Fruit fly (Drosophila melanogaster): ENCODE data around the gene CG32266.

dm6 chr3L:3787077-3787433 lies 3.5 kb upstream of the CG32266 start:
- TF ChIP-seq CG33017 (tag; optimal IDR thresholded peaks at IDR 0.05): no peak
- no peak for TF ChIP-seq CG5204 (GFP tag; optimal IDR thresholded peaks at IDR 0.05)
- no peak for TF ChIP-seq ovo (GFP tag; optimal IDR thresholded peaks at IDR 0.05)
- TF ChIP-seq CG14711 (tag; optimal IDR thresholded peaks at IDR 0.05): no peak
- TF ChIP-seq cnc (optimal IDR thresholded peaks at IDR 0.05): no peak
- TF ChIP-seq Clk (GFP tag; optimal IDR thresholded peaks at IDR 0.05): no peak
- no peak for TF ChIP-seq CG7045 (GFP tag; optimal IDR thresholded peaks at IDR 0.05)
- TF ChIP-seq bab1 (GFP tag; optimal IDR thresholded peaks at IDR 0.05): no peak
- TF ChIP-seq cic (GFP tag; optimal IDR thresholded peaks at IDR 0.05): no peak
- TF ChIP-seq kay (GFP tag; ENCODE audit: borderline replicate concordance): no peak
- TF ChIP-seq pad (GFP tag; optimal IDR thresholded peaks at IDR 0.05): no peak
- no peak for TF ChIP-seq tj (GFP tag; optimal IDR thresholded peaks at IDR 0.05)
- TF ChIP-seq Crg-1 (GFP tag; optimal IDR thresholded peaks at IDR 0.05): no peak
